Worm (Caenorhabditis elegans) whole organism, L4 larva: ENCODE results near the gene nep-11.

Experiments used
- jun-1 ChIP-seq: fragments of 150-350 bp; optimal IDR thresholded peaks from 2 replicates; lab custom pipeline; 2014; ENCODE audit warnings: missing biosample characterization, missing genetic modification reagents, missing genetic modification characterization
- nhr-11 ChIP-seq: fragments of 150-350 bp; optimal IDR thresholded peaks from 2 replicates; lab custom pipeline; 2014; ENCODE audit warnings: missing biosample characterization, missing genetic modification characterization

DNA sequence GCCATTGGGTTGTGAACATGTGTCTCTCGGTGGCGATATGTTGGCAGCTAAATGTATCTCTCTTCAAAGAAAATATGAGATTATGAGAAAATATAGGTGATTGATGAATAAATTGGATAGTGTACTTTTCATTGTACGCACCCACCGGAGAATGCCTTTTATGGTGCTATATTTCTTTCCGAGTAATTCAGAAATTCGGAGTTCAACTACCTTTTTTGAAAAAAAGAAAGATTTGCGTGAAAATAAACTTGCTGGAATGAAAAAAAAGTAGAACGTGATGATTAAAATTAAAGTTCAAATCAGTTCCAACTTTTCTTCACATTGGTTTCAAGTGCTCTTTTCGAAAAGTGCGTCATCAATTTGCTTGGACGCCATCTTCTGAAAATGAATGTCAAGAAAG is 21.8 kb downstream of the nep-11 start, which contains the start of gene nep-8:
- TF ChIP-seq jun-1: no peak
- TF ChIP-seq nhr-11: no peak
